Fruit fly (Drosophila melanogaster) whole organism, embryonic: ENCODE data around the gene msn.
A peak's percentile ranks its signal among the peaks of the same experiment; 100 is the strongest.

ENCODE experiments used
- Aef1 ChIP-seq: fragments of 200-800 bp; sonication (Bioruptor generic); IDR thresholded peaks from 3 replicates; pipeline ENCODE4 v1.3.6; 2022; ENCODE audit warnings: missing biosample characterization, missing genetic modification characterization
- Blimp-1 ChIP-seq: fragments of 200-800 bp; sonication (Bioruptor generic); optimal IDR thresholded peaks from 3 replicates; lab custom pipeline; 2018; ENCODE audit warnings: missing biosample characterization, missing genetic modification characterization, mild to moderate bottlenecking, moderate library complexity, missing genetic modification reagents
- C15 ChIP-seq: fragments of 200-800 bp; sonication (Bioruptor generic); IDR thresholded peaks from 3 replicates; pipeline ENCODE4 v1.3.6; 2022; ENCODE audit warnings: missing biosample characterization, missing genetic modification characterization
- CG10366 ChIP-seq: fragments of 200-800 bp; sonication (Bioruptor generic); IDR thresholded peaks from 2 replicates; pipeline ENCODE4 v1.3.6; 2022; ENCODE audit warnings: missing biosample characterization, missing genetic modification characterization
- CG10959 ChIP-seq: fragments of 200-800 bp; sonication (Bioruptor generic); IDR thresholded peaks from 2 replicates; pipeline ENCODE4 v1.3.6; 2022; ENCODE audit warnings: missing biosample characterization, missing genetic modification characterization
- CG10979 ChIP-seq: fragments of 200-800 bp; sonication (Bioruptor generic); optimal IDR thresholded peaks from 2 replicates; lab custom pipeline; 2018; ENCODE audit warnings: missing biosample characterization, mild to moderate bottlenecking, missing genetic modification characterization, moderate library complexity
- CG12299 ChIP-seq: fragments of 200-800 bp; sonication (Bioruptor generic); optimal IDR thresholded peaks from 2 replicates; lab custom pipeline; 2018; ENCODE audit warnings: missing biosample characterization, mild to moderate bottlenecking, missing genetic modification characterization
- CG12659 ChIP-seq: fragments of 200-800 bp; sonication (Bioruptor generic); optimal IDR thresholded peaks from 3 replicates; lab custom pipeline; 2017; ENCODE audit warnings: mild to moderate bottlenecking, missing biosample characterization, missing genetic modification reagents, missing genetic modification characterization
- CG13624 ChIP-seq: fragments of 200-800 bp; sonication (Bioruptor generic); optimal IDR thresholded peaks from 2 replicates; lab custom pipeline; 2016; ENCODE audit warnings: missing biosample characterization, missing genetic modification characterization
- CG14667 ChIP-seq: fragments of 200-800 bp; sonication (Bioruptor generic); IDR thresholded peaks from 2 replicates; pipeline ENCODE4 v1.3.6; 2022; ENCODE audit warnings: missing biosample characterization, missing genetic modification characterization
- CG1603 ChIP-seq: fragments of 200-800 bp; sonication (Bioruptor generic); optimal IDR thresholded peaks from 2 replicates; lab custom pipeline; 2019; ENCODE audit warnings: missing biosample characterization, mild to moderate bottlenecking, missing genetic modification characterization, moderate library complexity
- CG16813 ChIP-seq: fragments of 200-800 bp; sonication (Bioruptor generic); IDR thresholded peaks from 3 replicates; pipeline ENCODE4 v1.3.6; 2022; ENCODE audit warnings: missing biosample characterization, missing genetic modification characterization; ENCODE audit not compliant: partially characterized antibody
- CG2129 ChIP-seq: fragments of 200-800 bp; sonication (Bioruptor generic); IDR thresholded peaks from 2 replicates; pipeline ENCODE4 v1.3.6; 2022; ENCODE audit warnings: missing biosample characterization, missing genetic modification characterization; ENCODE audit not compliant: partially characterized antibody
- CG2889 ChIP-seq: fragments of 200-800 bp; sonication (Bioruptor generic); IDR thresholded peaks from 3 replicates; pipeline ENCODE4 v1.3.6; 2022; ENCODE audit warnings: missing biosample characterization, missing genetic modification characterization
- CG33213 ChIP-seq: fragments of 200-800 bp; sonication (Bioruptor generic); optimal IDR thresholded peaks from 3 replicates; lab custom pipeline; 2016; ENCODE audit warnings: missing biosample characterization, missing genetic modification characterization
- CG4404 ChIP-seq: fragments of 200-800 bp; sonication (Bioruptor generic); IDR thresholded peaks from 2 replicates; pipeline ENCODE4 v1.3.6; 2022; ENCODE audit warnings: missing biosample characterization, missing genetic modification characterization
- CG6791 ChIP-seq: fragments of 200-800 bp; sonication (Bioruptor generic); IDR thresholded peaks from 3 replicates; pipeline ENCODE4 v1.3.6; 2022; ENCODE audit warnings: missing biosample characterization, missing genetic modification characterization; ENCODE audit not compliant: partially characterized antibody
- CG8089 ChIP-seq: fragments of 200-800 bp; sonication (Bioruptor generic); optimal IDR thresholded peaks from 3 replicates; lab custom pipeline; 2016; ENCODE audit warnings: missing biosample characterization, missing genetic modification characterization
- CG8281 ChIP-seq: fragments of 200-800 bp; sonication (Bioruptor generic); optimal IDR thresholded peaks from 2 replicates; lab custom pipeline; 2018; ENCODE audit warnings: missing biosample characterization, mild to moderate bottlenecking, missing genetic modification characterization, moderate library complexity
- CG9215 ChIP-seq: fragments of 200-800 bp; sonication (Bioruptor generic); IDR thresholded peaks from 2 replicates; pipeline ENCODE4 v1.3.6; 2022; ENCODE audit warnings: missing biosample characterization, missing genetic modification characterization
- Lpt ChIP-seq: fragments of >200 bp; optimal IDR thresholded peaks from 2 replicates; lab custom pipeline; 2018; ENCODE audit warnings: missing biosample characterization, missing genetic modification characterization
- MESR4 ChIP-seq: fragments of 200-800 bp; sonication (Bioruptor generic); optimal IDR thresholded peaks from 2 replicates; lab custom pipeline; 2018; ENCODE audit warnings: missing biosample characterization, mild to moderate bottlenecking, missing genetic modification characterization, moderate library complexity
- Med ChIP-seq: fragments of 200-800 bp; sonication (Bioruptor generic); peaks from one replicate; lab custom pipeline; 2016; ENCODE audit warnings: missing biosample characterization, missing genetic modification characterization, mild to moderate bottlenecking, inconsistent platforms, moderate library complexity
- NFAT ChIP-seq: fragments of 200-800 bp; sonication (Bioruptor generic); IDR thresholded peaks from 2 replicates; pipeline ENCODE4 v1.3.6; 2022; ENCODE audit warnings: missing biosample characterization, missing genetic modification characterization
- Oli ChIP-seq: fragments of 200-800 bp; sonication (Bioruptor generic); optimal IDR thresholded peaks from 2 replicates; lab custom pipeline; 2018; ENCODE audit warnings: missing biosample characterization, mild to moderate bottlenecking, missing genetic modification characterization, moderate library complexity
- Optix ChIP-seq: fragments of 200-800 bp; sonication (Bioruptor generic); IDR thresholded peaks from 3 replicates; pipeline ENCODE4 v1.3.6; 2022; ENCODE audit warnings: missing biosample characterization, missing genetic modification characterization
- Side ChIP-seq: fragments of 200-800 bp; sonication (Bioruptor generic); optimal IDR thresholded peaks from 2 replicates; lab custom pipeline; 2016; ENCODE audit warnings: missing biosample characterization, missing genetic modification characterization
- YL-1 ChIP-seq: fragments of 200-800 bp; sonication (Bioruptor generic); optimal IDR thresholded peaks from 3 replicates; lab custom pipeline; 2017; ENCODE audit warnings: missing biosample characterization, mild to moderate bottlenecking, missing genetic modification characterization
- ap ChIP-seq: fragments of 200-800 bp; sonication (Bioruptor generic); IDR thresholded peaks from 2 replicates; pipeline ENCODE4 v1.3.6; 2022; ENCODE audit warnings: missing biosample characterization, missing genetic modification characterization
- ash1 ChIP-seq: fragments of 200-800 bp; sonication (Bioruptor generic); optimal IDR thresholded peaks from 2 replicates; lab custom pipeline; 2018; ENCODE audit warnings: missing biosample characterization, mild to moderate bottlenecking, missing genetic modification characterization
- bcd ChIP-seq: fragments of 200-800 bp; sonication (Bioruptor generic); optimal IDR thresholded peaks from 2 replicates; lab custom pipeline; 2017; ENCODE audit warnings: missing biosample characterization, mild to moderate bottlenecking, missing genetic modification characterization
- dati ChIP-seq: fragments of 200-800 bp; sonication (Bioruptor generic); IDR thresholded peaks from 2 replicates; pipeline ENCODE4 v1.3.6; 2022; ENCODE audit warnings: missing biosample characterization, missing genetic modification characterization
- dm ChIP-seq: fragments of 200-800 bp; sonication (Bioruptor generic); optimal IDR thresholded peaks from 3 replicates; lab custom pipeline; 2016; ENCODE audit warnings: missing biosample characterization, missing genetic modification characterization
- dpn ChIP-seq, 2 experiments: fragments of 200-800 bp; sonication (Bioruptor generic); optimal IDR thresholded peaks; 3 replicates each; lab custom pipeline; 2016; ENCODE audit warnings: missing biosample characterization in 2 of 2, missing genetic modification characterization in 2 of 2
- dysf ChIP-seq: fragments of 200-800 bp; sonication (Bioruptor generic); IDR thresholded peaks from 3 replicates; pipeline ENCODE4 v1.3.6; 2022; ENCODE audit warnings: missing biosample characterization, missing genetic modification characterization
- ems ChIP-seq: fragments of 200-800 bp; sonication (Bioruptor generic); optimal IDR thresholded peaks from 3 replicates; lab custom pipeline; 2016; ENCODE audit warnings: missing biosample characterization, missing genetic modification characterization
- en ChIP-seq: fragments of 200-800 bp; sonication (Bioruptor generic); optimal IDR thresholded peaks from 2 replicates; lab custom pipeline; 2016; ENCODE audit warnings: missing biosample characterization, missing genetic modification characterization
- jumu ChIP-seq: fragments of 200-800 bp; sonication (Bioruptor generic); optimal IDR thresholded peaks from 3 replicates; lab custom pipeline; 2016; ENCODE audit warnings: missing biosample characterization, missing genetic modification characterization
- lbe ChIP-seq: fragments of 200-800 bp; sonication (Bioruptor generic); optimal IDR thresholded peaks from 2 replicates; lab custom pipeline; 2016; ENCODE audit warnings: missing biosample characterization, mild to moderate bottlenecking, missing genetic modification characterization
- nerfin-2 ChIP-seq: fragments of 200-800 bp; sonication (Bioruptor generic); IDR thresholded peaks from 2 replicates; pipeline ENCODE4 v1.3.6; 2022; ENCODE audit warnings: missing biosample characterization, missing genetic modification characterization; ENCODE audit not compliant: partially characterized antibody
- nmo ChIP-seq: fragments of 200-800 bp; sonication (Bioruptor generic); optimal IDR thresholded peaks from 2 replicates; lab custom pipeline; 2018; ENCODE audit warnings: missing biosample characterization, mild to moderate bottlenecking, missing genetic modification characterization, moderate library complexity
- phol ChIP-seq: fragments of 200-800 bp; sonication (Bioruptor generic); optimal IDR thresholded peaks from 3 replicates; lab custom pipeline; 2018; ENCODE audit warnings: missing biosample characterization, mild to moderate bottlenecking, missing genetic modification characterization, moderate library complexity
- pnt ChIP-seq: fragments of 200-800 bp; sonication (Bioruptor generic); optimal IDR thresholded peaks from 3 replicates; lab custom pipeline; 2016; ENCODE audit warnings: missing biosample characterization, missing genetic modification characterization
- sens ChIP-seq: fragments of 200-800 bp; sonication (Bioruptor generic); peaks from one replicate; lab custom pipeline; 2016; ENCODE audit warnings: missing biosample characterization, missing genetic modification characterization

The msn gene

DNA sequence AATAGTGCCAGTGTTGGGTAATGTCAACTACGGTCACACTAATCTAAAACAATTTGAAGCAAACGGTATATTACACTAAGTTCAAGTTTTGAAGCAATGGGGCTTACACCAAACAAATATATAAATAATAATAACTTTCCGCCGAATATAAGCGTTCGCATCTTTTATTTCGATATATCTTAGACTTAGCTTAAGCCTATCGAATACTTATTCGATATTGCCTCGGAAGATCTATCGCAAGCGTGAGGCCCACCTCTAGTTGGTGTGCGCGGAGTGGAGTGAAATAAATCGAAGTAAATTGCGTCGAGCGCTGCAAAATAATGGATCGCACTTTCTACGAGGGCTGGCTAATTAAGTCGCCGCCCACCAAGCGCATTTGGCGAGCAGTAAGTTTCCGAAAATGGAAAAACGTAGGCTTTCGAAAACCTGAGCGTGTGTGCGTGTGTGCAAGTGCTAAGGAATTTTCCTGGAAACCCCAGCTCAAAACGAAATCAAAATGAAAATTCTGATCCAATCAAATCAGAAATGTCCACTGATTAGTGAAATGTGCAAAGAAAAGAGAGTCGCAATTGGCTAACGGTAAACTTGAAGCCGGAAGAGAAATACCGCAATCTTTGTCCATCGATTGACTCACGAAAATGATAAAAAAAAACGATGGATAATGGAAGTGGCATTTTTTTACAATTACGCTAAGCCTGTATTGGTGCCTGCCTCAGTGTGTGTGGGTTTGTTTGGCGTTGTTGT lies 3.0 kb upstream of the msn start, which contains the start of gene dos (continued):
- TF ChIP-seq CG8281 (tag; lab: Kevin White, UChicago) (no peak), nmo (GFP tag; lab: Kevin White, UChicago) (peak; percentile 73)

DNA sequence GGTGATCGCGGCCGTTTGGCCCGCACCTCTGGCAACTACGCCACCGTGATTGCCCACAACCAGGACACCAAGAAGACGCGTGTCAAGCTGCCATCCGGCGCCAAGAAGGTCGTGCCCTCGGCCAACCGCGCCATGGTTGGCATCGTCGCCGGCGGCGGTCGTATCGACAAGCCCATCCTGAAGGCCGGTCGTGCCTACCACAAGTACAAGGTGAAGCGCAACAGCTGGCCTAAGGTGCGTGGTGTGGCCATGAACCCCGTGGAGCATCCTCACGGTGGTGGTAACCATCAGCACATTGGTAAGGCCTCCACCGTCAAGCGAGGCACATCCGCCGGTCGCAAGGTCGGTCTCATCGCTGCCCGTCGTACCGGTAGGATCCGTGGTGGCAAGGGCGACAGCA lies 2.0 kb upstream of the msn start:
- TF ChIP-seq pnt (GFP tag; lab: Kevin White, UChicago): peak; percentile 3
- peak; percentile 28; the same call in 1 of the 2 replicates for TF ChIP-seq NFAT (GFP tag; lab: Robert Waterston, UW)
- 0 out of 3 replicates have a peak, but pooled peaks have one; percentile 43 for TF ChIP-seq CG6791
- TF ChIP-seq CG8089 (GFP tag; lab: Kevin White, UChicago): peak; percentile 6
- no peak for TF ChIP-seq ap (GFP tag; lab: Robert Waterston, UW)
- TF ChIP-seq CG16813 (GFP tag; lab: Robert Waterston, UW): no peak
- TF ChIP-seq CG13624 (GFP tag; lab: Kevin White, UChicago): peak; percentile 7
- peak; percentile 19 for TF ChIP-seq ems (GFP tag; lab: Kevin White, UChicago)
- TF ChIP-seq Side: no peak
- peak; percentile 78 for TF ChIP-seq sens (GFP tag; lab: Kevin White, UChicago)
- no peak for TF ChIP-seq lbe (GFP tag; lab: Kevin White, UChicago)
- TF ChIP-seq CG10366 (GFP tag; lab: Robert Waterston, UW): no peak
- peak; percentile 38; the same call in 1 of the 2 replicates for TF ChIP-seq nerfin-2 (GFP tag; lab: Robert Waterston, UW)
- TF ChIP-seq Med (GFP tag; lab: Kevin White, UChicago): peak; percentile 38

dm6 chr3L:2587562-2587918 lies 1.2 kb upstream of the msn start:
- TF ChIP-seq YL-1 (GFP tag; lab: Kevin White, UChicago) (peak; percentile 45), en (no peak), phol (peak; percentile 28), CG10979 (no peak), CG12659 (GFP tag; lab: Kevin White, UChicago) (peak; percentile 54), Blimp-1 (no peak), MESR4 (GFP tag; lab: Kevin White, UChicago) (peak; percentile 80), sens (GFP tag; lab: Kevin White, UChicago) (peak; percentile 48), CG1603 (tag; lab: Kevin White, UChicago) (no peak), dm (GFP tag; lab: Kevin White, UChicago) (peak; percentile 38)
- TF ChIP-seq, all 482 proteins: peak for 6

- TF ChIP-seq CG33213 (GFP tag; lab: Kevin White, UChicago) (peak; percentile 90), Aef1 (GFP tag; lab: Robert Waterston, UW) (peak; percentile 82), CG2129 (GFP tag; lab: Robert Waterston, UW) (peak; percentile 34; the same call in 1 of the 2 replicates), dati (GFP tag; lab: Robert Waterston, UW) (peak; percentile 70; the same call in 1 of the 2 replicates), CG4404 (GFP tag; lab: Robert Waterston, UW) (peak; percentile 34), dysf (GFP tag; lab: Robert Waterston, UW) (peak; percentile 82), bcd (peak; percentile 88), CG14667 (GFP tag; lab: Robert Waterston, UW) (peak; percentile 62), CG2889 (GFP tag; lab: Robert Waterston, UW) (peak; percentile 59; the same call in 1 of the 3 replicates), CG10959 (GFP tag; lab: Robert Waterston, UW) (peak; percentile 63), dpn (GFP tag; optimal IDR thresholded peaks at IDR 0.05; lab: Kevin White, UChicago) (peak; percentile 51 to 89), C15 (GFP tag; lab: Robert Waterston, UW) (0 out of 3 replicates have a peak, but pooled peaks have one; percentile 55), Oli (tag; lab: Kevin White, UChicago) (peak; percentile 60), Optix (peak; percentile 85), CG9215 (GFP tag; lab: Robert Waterston, UW) (peak; percentile 66), Lpt (GFP tag; lab: Kevin White, UChicago) (no peak), jumu (peak; percentile 53), CG12299 (tag; lab: Kevin White, UChicago) (peak; percentile 73), ash1 (GFP tag; lab: Kevin White, UChicago) (peak; percentile 83)
These were observed 643 bp upstream of the msn start, which contains the start of gene RpL8 for dm6 chr3L:2586804-2587561. Gene RpL8 (plus strand): TSS chr3L:2587456.
